Worm (Caenorhabditis elegans): ENCODE results near the gene E02H4.7.

The E02H4.7 gene

ce11 chrX:14255973-14256372, at the start of gene E02H4.7:
E02H4.7 (plus strand) TSS chrX:14256273.
- no peak for TF ChIP-seq W03F9.2 (tag; optimal IDR thresholded peaks at IDR 0.05)
- no peak for TF ChIP-seq him-1 (tag; optimal IDR thresholded peaks at IDR 0.05)
- no peak for TF ChIP-seq dao-5 (tag; optimal IDR thresholded peaks at IDR 0.05)

- no peak for TF ChIP-seq him-1 (tag; optimal IDR thresholded peaks at IDR 0.05)
- TF ChIP-seq dao-5 (tag; optimal IDR thresholded peaks at IDR 0.05): no peak
- TF ChIP-seq W03F9.2 (tag; optimal IDR thresholded peaks at IDR 0.05): no peak
Observed at ce11 chrX:14206321-14206720, 49.8 kb upstream of the E02H4.7 start.

- TF ChIP-seq W03F9.2 (tag; optimal IDR thresholded peaks at IDR 0.05) (no peak), dao-5 (tag; optimal IDR thresholded peaks at IDR 0.05) (no peak), him-1 (tag; optimal IDR thresholded peaks at IDR 0.05) (no peak)
Observed at ce11 chrX:14207942-14208341, 48.1 kb upstream of the E02H4.7 start, which contains the start of gene ceh-37. ceh-37 (minus strand) TSS chrX:14208000.

- TF ChIP-seq dao-5 (tag; optimal IDR thresholded peaks at IDR 0.05) (no peak), W03F9.2 (tag; optimal IDR thresholded peaks at IDR 0.05) (no peak), him-1 (tag; optimal IDR thresholded peaks at IDR 0.05) (no peak)
Observed at ce11 chrX:14213314-14213713, 42.8 kb upstream of the E02H4.7 start.

- no peak for TF ChIP-seq W03F9.2 (tag; optimal IDR thresholded peaks at IDR 0.05)
- TF ChIP-seq him-1 (tag; optimal IDR thresholded peaks at IDR 0.05): no peak
- TF ChIP-seq dao-5 (tag; optimal IDR thresholded peaks at IDR 0.05): no peak
Observed at ce11 chrX:14214520-14215023, 41.5 kb upstream of the E02H4.7 start, which contains the start of gene K06G5.1. K06G5.1 (plus strand) TSS chrX:14214973.

ce11 chrX:14223156-14223555, 32.9 kb upstream of the E02H4.7 start, which contains the start of gene K06G5.3:
K06G5.3 (minus strand) TSS chrX:14223256.
- TF ChIP-seq W03F9.2 (tag; optimal IDR thresholded peaks at IDR 0.05): no peak
- no peak for TF ChIP-seq dao-5 (tag; optimal IDR thresholded peaks at IDR 0.05)
- no peak for TF ChIP-seq him-1 (tag; optimal IDR thresholded peaks at IDR 0.05)

ce11 chrX:14225273-14225672, 30.8 kb upstream of the E02H4.7 start, which contains the start of gene cyp-13B2:
cyp-13B2 (plus strand) TSS chrX:14225573.
- TF ChIP-seq dao-5 (tag; optimal IDR thresholded peaks at IDR 0.05) (no peak), W03F9.2 (tag; optimal IDR thresholded peaks at IDR 0.05) (no peak), him-1 (tag; optimal IDR thresholded peaks at IDR 0.05) (no peak)

- TF ChIP-seq him-1 (tag; optimal IDR thresholded peaks at IDR 0.05) (no peak), dao-5 (tag; optimal IDR thresholded peaks at IDR 0.05) (no peak)
Observed at ce11 chrX:14228764-14229163, 27.3 kb upstream of the E02H4.7 start.

- TF ChIP-seq dao-5 (tag; optimal IDR thresholded peaks at IDR 0.05) (no peak), him-1 (tag; optimal IDR thresholded peaks at IDR 0.05) (no peak), W03F9.2 (tag; optimal IDR thresholded peaks at IDR 0.05) (no peak)
Observed at ce11 chrX:14231987-14232386, 24.1 kb upstream of the E02H4.7 start.

ce11 chrX:14234366-14234765, 21.7 kb upstream of the E02H4.7 start, which contains the start of gene srg-36:
srg-36 (minus strand) TSS chrX:14234466.
- TF ChIP-seq dao-5 (tag; optimal IDR thresholded peaks at IDR 0.05): no peak
- TF ChIP-seq him-1 (tag; optimal IDR thresholded peaks at IDR 0.05): no peak
- TF ChIP-seq W03F9.2 (tag; optimal IDR thresholded peaks at IDR 0.05): no peak

ce11 chrX:14234932-14235331, 21.1 kb upstream of the E02H4.7 start, which contains the start of gene srg-37:
srg-37 (minus strand) TSS chrX:14235032.
- TF ChIP-seq W03F9.2 (tag; optimal IDR thresholded peaks at IDR 0.05): no peak
- TF ChIP-seq him-1 (tag; optimal IDR thresholded peaks at IDR 0.05): no peak
- no peak for TF ChIP-seq dao-5 (tag; optimal IDR thresholded peaks at IDR 0.05)

ce11 chrX:14236121-14236824, 19.8 kb upstream of the E02H4.7 start:
- no peak for TF ChIP-seq W03F9.2 (tag; optimal IDR thresholded peaks at IDR 0.05)
- TF ChIP-seq dao-5 (tag; optimal IDR thresholded peaks at IDR 0.05): no peak
- TF ChIP-seq him-1 (tag; optimal IDR thresholded peaks at IDR 0.05): no peak

ce11 chrX:14238291-14238758, 17.7 kb upstream of the E02H4.7 start, which contains the start of gene K04C1.2:
K04C1.2 (plus strand) TSS chrX:14238708.
- TF ChIP-seq W03F9.2 (tag; optimal IDR thresholded peaks at IDR 0.05): no peak

ce11 chrX:14240205-14240604, 15.9 kb upstream of the E02H4.7 start:
- TF ChIP-seq him-1 (tag; optimal IDR thresholded peaks at IDR 0.05) (no peak), dao-5 (tag; optimal IDR thresholded peaks at IDR 0.05) (no peak), W03F9.2 (tag; optimal IDR thresholded peaks at IDR 0.05) (no peak)

Measured in whole organism, L4/young adult.